Worm (Caenorhabditis elegans) whole organism, young adult: Measurements from ENCODE around the gene Y57G11C.8.
A peak's percentile ranks its signal among the peaks of the same experiment; 100 is the strongest.

Source experiments
- B0261.1 ChIP-seq: sonication (generic microtip); optimal IDR thresholded peaks from 2 replicates; lab custom pipeline; 2016; ENCODE audit warnings: mild to moderate bottlenecking, missing genetic modification characterization, moderate library complexity, missing compliant biosample characterization
- D2030.7 ChIP-seq: fragments of 200-800 bp; sonication (Bioruptor generic); IDR thresholded peaks from 2 replicates; pipeline ENCODE4 v1.3.6; 2022; ENCODE audit warnings: missing genetic modification reagents, missing genetic modification characterization, missing compliant biosample characterization
- F10E7.11 ChIP-seq: sonication (generic microtip); optimal IDR thresholded peaks from 2 replicates; lab custom pipeline; 2017; ENCODE audit warnings: mild to moderate bottlenecking, missing genetic modification characterization, moderate library complexity, missing compliant biosample characterization
- F33H1.4 ChIP-seq: fragments of 200-800 bp; sonication (Bioruptor generic); IDR thresholded peaks from 2 replicates; pipeline ENCODE4 v1.3.6; 2022; ENCODE audit warnings: missing genetic modification reagents, missing genetic modification characterization, missing compliant biosample characterization
- F52B5.7 ChIP-seq: sonication (generic microtip); optimal IDR thresholded peaks from 2 replicates; lab custom pipeline; 2016; ENCODE audit warnings: mild to moderate bottlenecking, missing genetic modification characterization, missing compliant biosample characterization
- F57A8.1 ChIP-seq: fragments of 200-800 bp; sonication (Bioruptor generic); optimal IDR thresholded peaks from 2 replicates; lab custom pipeline; 2018; ENCODE audit warnings: mild to moderate bottlenecking, missing genetic modification characterization, moderate library complexity, missing compliant biosample characterization
- F57C9.4 ChIP-seq: sonication (generic microtip); optimal IDR thresholded peaks from 2 replicates; lab custom pipeline; 2017; ENCODE audit warnings: mild to moderate bottlenecking, missing genetic modification characterization, missing compliant biosample characterization
- T26A5.8 ChIP-seq: sonication (generic microtip); optimal IDR thresholded peaks from 2 replicates; lab custom pipeline; 2016; ENCODE audit warnings: missing genetic modification characterization, missing compliant biosample characterization
- Y53F4B.3 ChIP-seq: fragments of 200-800 bp; sonication (Bioruptor generic); IDR thresholded peaks from 2 replicates; pipeline ENCODE4 v1.3.6; 2022; ENCODE audit warnings: missing genetic modification reagents, missing genetic modification characterization, missing compliant biosample characterization
- Y53G8AR.9 ChIP-seq: fragments of 200-800 bp; sonication (Bioruptor generic); conservative IDR thresholded peaks from 2 replicates; pipeline ENCODE4 v1.3.6; 2022; ENCODE audit warnings: missing genetic modification reagents, missing genetic modification characterization, missing compliant biosample characterization
- ZK185.1 ChIP-seq: sonication (generic microtip); optimal IDR thresholded peaks from 2 replicates; lab custom pipeline; 2016; ENCODE audit warnings: mild to moderate bottlenecking, missing genetic modification characterization, missing compliant biosample characterization; ENCODE audit not compliant: poor library complexity, severe bottlenecking
- akir-1 ChIP-seq: fragments of 200-800 bp; sonication (Bioruptor generic); optimal IDR thresholded peaks from 2 replicates; lab custom pipeline; 2018; ENCODE audit warnings: mild to moderate bottlenecking, missing genetic modification characterization, moderate library complexity, missing compliant biosample characterization
- ama-1 ChIP-seq, 3 experiments: fragments of 150-350 bp in 1 of 3; sonication (generic microtip) in 2 of 3; optimal IDR thresholded peaks; 2 replicates each; lab custom pipeline; 2014 to 2018; ENCODE audit warnings: missing biosample characterization in 2 of 3, missing genetic modification characterization in 2 of 3, missing genetic modification reagents in 2 of 3
- atf-7 ChIP-seq: sonication (generic microtip); optimal IDR thresholded peaks from 2 replicates; lab custom pipeline; 2017; ENCODE audit warnings: mild to moderate bottlenecking, missing genetic modification characterization, missing compliant biosample characterization
- attf-5 ChIP-seq: fragments of 200-800 bp; sonication (Bioruptor generic); optimal IDR thresholded peaks from 2 replicates; lab custom pipeline; 2018; ENCODE audit warnings: mild to moderate bottlenecking, missing genetic modification characterization, missing compliant biosample characterization
- attf-6 ChIP-seq: fragments of 200-800 bp; sonication (Bioruptor generic); IDR thresholded peaks from 2 replicates; pipeline ENCODE4 v1.3.6; 2022; ENCODE audit warnings: missing genetic modification reagents, missing genetic modification characterization, missing compliant biosample characterization
- bed-1 ChIP-seq: fragments of 200-800 bp; sonication (Bioruptor generic); IDR thresholded peaks from 2 replicates; pipeline ENCODE4 v1.3.6; 2022; ENCODE audit warnings: missing genetic modification reagents, missing genetic modification characterization, missing compliant biosample characterization
- ceh-27 ChIP-seq: fragments of 200-800 bp; sonication (Bioruptor generic); optimal IDR thresholded peaks from 2 replicates; lab custom pipeline; 2018; ENCODE audit warnings: mild to moderate bottlenecking, missing genetic modification characterization, moderate library complexity, missing compliant biosample characterization
- ceh-40 ChIP-seq: fragments of 200-800 bp; sonication (Bioruptor generic); IDR thresholded peaks from 2 replicates; pipeline ENCODE4 v1.3.6; 2022; ENCODE audit warnings: missing genetic modification characterization, missing compliant biosample characterization
- ceh-79 ChIP-seq: sonication (generic microtip); optimal IDR thresholded peaks from 2 replicates; lab custom pipeline; 2017; ENCODE audit warnings: mild to moderate bottlenecking, missing genetic modification characterization, missing compliant biosample characterization
- dox-1 ChIP-seq: fragments of 200-800 bp; sonication (Bioruptor generic); IDR thresholded peaks from 2 replicates; pipeline ENCODE4 v1.3.6; 2022; ENCODE audit warnings: missing genetic modification reagents, missing genetic modification characterization, missing compliant biosample characterization
- egl-18 ChIP-seq: fragments of 200-800 bp; sonication (Bioruptor generic); IDR thresholded peaks from 2 replicates; pipeline ENCODE4 v1.3.6; 2022; ENCODE audit warnings: missing genetic modification reagents, missing genetic modification characterization, missing compliant biosample characterization
- ekl-4 ChIP-seq: fragments of 200-800 bp; sonication (Bioruptor generic); IDR thresholded peaks from 2 replicates; pipeline ENCODE4 v1.3.6; 2022; ENCODE audit warnings: missing genetic modification reagents, missing genetic modification characterization, missing compliant biosample characterization
- ets-4 ChIP-seq: fragments of 200-800 bp; sonication (Bioruptor generic); optimal IDR thresholded peaks from 2 replicates; lab custom pipeline; 2018; ENCODE audit warnings: mild to moderate bottlenecking, missing genetic modification characterization, missing compliant biosample characterization
- gei-17 ChIP-seq: fragments of 200-800 bp; sonication (Bioruptor generic); optimal IDR thresholded peaks from 2 replicates; lab custom pipeline; 2018; ENCODE audit warnings: mild to moderate bottlenecking, missing genetic modification characterization, missing compliant biosample characterization
- hlh-26 ChIP-seq: fragments of 200-800 bp; sonication (Bioruptor generic); conservative IDR thresholded peaks from 2 replicates; pipeline ENCODE4 v1.3.6; 2022; ENCODE audit warnings: missing genetic modification reagents, missing genetic modification characterization, missing compliant biosample characterization
- hmg-1.2 ChIP-seq: fragments of 200-800 bp; sonication (Bioruptor generic); IDR thresholded peaks from 2 replicates; pipeline ENCODE4 v1.3.6; 2022; ENCODE audit warnings: missing genetic modification reagents, missing genetic modification characterization, missing compliant biosample characterization
- hrde-1 ChIP-seq: sonication (generic microtip); optimal IDR thresholded peaks from 2 replicates; lab custom pipeline; 2016; ENCODE audit warnings: missing genetic modification characterization, mild to moderate bottlenecking, missing compliant biosample characterization, moderate library complexity, missing genotype, missing genetic modification reagents, borderline replicate concordance
- let-607 ChIP-seq, 2 experiments: fragments of 200-800 bp in 1 of 2; sonication (Bioruptor generic) in 1 of 2; sonication (generic microtip) in 1 of 2; optimal IDR thresholded peaks; 2 replicates each; lab custom pipeline; 2016 to 2018; ENCODE audit warnings: mild to moderate bottlenecking in 2 of 2, missing compliant biosample characterization in 2 of 2, missing genetic modification characterization in 2 of 2, moderate library complexity in 2 of 2, missing genotype in 1 of 2
- madf-8 ChIP-seq: fragments of 200-800 bp; sonication (Bioruptor generic); conservative IDR thresholded peaks from 2 replicates; pipeline ENCODE4 v1.3.6; 2022; ENCODE audit warnings: missing genetic modification reagents, missing genetic modification characterization, missing compliant biosample characterization
- mcd-1 ChIP-seq: fragments of 200-800 bp; sonication (Bioruptor generic); IDR thresholded peaks from 2 replicates; pipeline ENCODE4 v1.3.6; 2022; ENCODE audit warnings: missing genetic modification reagents, missing genetic modification characterization, missing compliant biosample characterization
- mel-28 ChIP-seq: sonication (generic microtip); optimal IDR thresholded peaks from 2 replicates; lab custom pipeline; 2016; ENCODE audit warnings: borderline replicate concordance, mild to moderate bottlenecking, missing genetic modification characterization, missing compliant biosample characterization
- nfya-2 ChIP-seq: fragments of 200-800 bp; sonication (Bioruptor generic); IDR thresholded peaks from 2 replicates; pipeline ENCODE4 v1.3.6; 2022; ENCODE audit warnings: missing genetic modification reagents, missing genetic modification characterization, missing compliant biosample characterization
- nhr-27 ChIP-seq: fragments of 200-800 bp; sonication (Bioruptor generic); optimal IDR thresholded peaks from 2 replicates; lab custom pipeline; 2018; ENCODE audit warnings: mild to moderate bottlenecking, missing genetic modification characterization, moderate library complexity, missing compliant biosample characterization
- pbrm-1 ChIP-seq: fragments of 200-800 bp; sonication (Bioruptor generic); IDR thresholded peaks from 2 replicates; pipeline ENCODE4 v1.3.6; 2022; ENCODE audit warnings: missing genetic modification reagents, missing genetic modification characterization, missing compliant biosample characterization
- pha-4 ChIP-seq: fragments of 150-350 bp; sonication (generic microtip); optimal IDR thresholded peaks from 2 replicates; lab custom pipeline; 2014; ENCODE audit warnings: missing biosample characterization, missing genetic modification reagents, missing genetic modification characterization
- repo-1 ChIP-seq: sonication (generic microtip); optimal IDR thresholded peaks from 2 replicates; lab custom pipeline; 2017; ENCODE audit warnings: mild to moderate bottlenecking, missing genetic modification characterization, missing compliant biosample characterization
- snpc-4 ChIP-seq, 5 experiments: fragments of 150-350 bp in 1 of 5; sonication (generic microtip) in 4 of 5; optimal IDR thresholded peaks; 2 replicates each; lab custom pipeline; 2014 to 2018; ENCODE audit warnings: missing genetic modification characterization in 5 of 5, missing biosample characterization in 3 of 5, antibody characterized with exemption in 2 of 5, mild to moderate bottlenecking in 2 of 5, missing compliant biosample characterization in 2 of 5, missing genotype in 2 of 5, moderate library complexity in 2 of 5, missing genetic modification reagents in 1 of 5
- tbx-9 ChIP-seq: sonication (generic microtip); optimal IDR thresholded peaks from 2 replicates; lab custom pipeline; 2016; ENCODE audit warnings: borderline replicate concordance, missing genetic modification characterization, inconsistent platforms, missing compliant biosample characterization
- tlf-1 ChIP-seq: fragments of 200-800 bp; sonication (Bioruptor generic); optimal IDR thresholded peaks from 2 replicates; lab custom pipeline; 2018; ENCODE audit warnings: mild to moderate bottlenecking, missing genetic modification characterization, missing compliant biosample characterization
- unc-62 ChIP-seq: fragments of 150-350 bp; optimal IDR thresholded peaks from 2 replicates; lab custom pipeline; 2014; ENCODE audit warnings: missing biosample characterization, missing genetic modification reagents, missing genetic modification characterization
- zfh-2 ChIP-seq: fragments of 200-800 bp; sonication (Bioruptor generic); conservative IDR thresholded peaks from 2 replicates; pipeline ENCODE4 v1.3.6; 2022; ENCODE audit warnings: missing genetic modification reagents, missing genetic modification characterization, missing compliant biosample characterization
- ztf-18 ChIP-seq: sonication (generic microtip); optimal IDR thresholded peaks from 2 replicates; lab custom pipeline; 2016; ENCODE audit warnings: missing genotype, mild to moderate bottlenecking, missing genetic modification characterization, missing compliant biosample characterization

Y57G11C.8 gene

DNA sequence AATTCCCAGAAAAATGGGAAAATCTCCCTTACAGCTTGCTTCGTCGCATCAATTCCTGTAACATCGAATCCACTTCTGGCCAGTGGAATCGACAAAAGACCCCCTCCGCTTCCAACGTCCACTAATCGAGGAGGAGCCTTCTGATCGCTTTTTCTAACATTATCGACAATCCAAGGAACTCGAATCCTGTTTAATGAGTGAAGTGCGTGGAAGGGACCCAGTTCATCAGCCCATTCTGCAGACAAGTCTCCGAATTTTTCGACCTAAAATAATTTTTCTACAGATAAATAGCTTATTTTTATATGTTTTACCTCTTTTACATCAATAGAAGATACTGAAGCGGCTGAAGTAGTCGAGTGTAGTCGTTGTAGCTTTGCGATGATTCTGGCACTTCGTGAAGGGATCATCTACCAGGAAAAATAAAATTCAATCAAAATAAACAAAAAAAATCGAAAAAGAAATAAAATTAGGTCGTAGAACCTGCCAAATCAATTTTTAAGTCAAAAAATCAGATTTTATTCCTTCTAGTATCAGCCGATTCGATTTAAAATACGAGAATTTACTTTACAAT lies 14.4 kb downstream of the Y57G11C.8 start, which contains the start of gene coq-3:
TSS of gene coq-3 (minus strand) at position 407 of the 571 bp plus-strand sequence.
- TF ChIP-seq mcd-1 (0 out of 2 replicates have a peak, but pooled peaks have one; percentile 6), nhr-27 (tag; lab: Kevin White, UChicago) (peak; percentile 47), tbx-9 (tag; lab: Kevin White, UChicago) (no peak), ekl-4 (GFP tag; lab: Robert Waterston, UW) (0 out of 2 replicates have a peak, but pooled peaks have one; percentile 34), hmg-1.2 (GFP tag; lab: Robert Waterston, UW) (peak; percentile 4; the same call in 1 of the 2 replicates), let-607 (tag; optimal IDR thresholded peaks at IDR 0.05; lab: Kevin White, UChicago) (peak in 1 of 2 experiments; percentile 9), repo-1 (tag; lab: Kevin White, UChicago) (peak; percentile 46), pbrm-1 (no peak), dox-1 (GFP tag; lab: Robert Waterston, UW) (0 out of 2 replicates have a peak, but pooled peaks have one; percentile 15), ztf-18 (tag; lab: Kevin White, UChicago) (no peak), ama-1 (optimal IDR thresholded peaks at IDR 0.05; lab: Kevin White, UChicago) (peak; percentile 17), ama-1 (GFP tag; optimal IDR thresholded peaks at IDR 0.05; lab: Kevin White, UChicago) (no peak), F33H1.4 (GFP tag; lab: Robert Waterston, UW) (0 out of 2 replicates have a peak, but pooled peaks have one; percentile 6), attf-6 (GFP tag; lab: Robert Waterston, UW) (peak; percentile 71), bed-1 (GFP tag; lab: Robert Waterston, UW) (no peak), snpc-4 (GFP tag; optimal IDR thresholded peaks at IDR 0.05; lab: Kevin White, UChicago) (no peak), snpc-4 (tag; optimal IDR thresholded peaks at IDR 0.05; lab: Kevin White, UChicago) (peak in 1 of 4 experiments; percentile 75)

DNA sequence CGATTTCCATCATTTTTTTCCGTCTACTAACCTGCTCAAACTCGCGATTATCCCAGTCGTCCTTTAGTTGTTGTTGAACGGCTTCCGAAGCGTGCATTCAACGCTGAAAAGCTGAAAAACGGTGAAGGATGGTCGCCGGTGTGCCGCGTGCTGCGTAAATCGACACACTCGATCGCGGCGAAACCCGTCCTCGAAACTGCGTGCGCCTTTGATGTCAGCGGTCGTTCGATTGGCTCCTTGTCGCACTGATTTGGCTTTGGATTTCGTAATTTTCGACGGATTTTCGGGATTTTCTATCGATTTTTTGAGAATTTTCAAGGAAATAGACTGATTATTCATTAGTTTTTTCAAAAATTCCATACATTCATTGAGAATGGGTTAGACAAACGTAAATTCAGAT lies 15.7 kb downstream of the Y57G11C.8 start, which contains the start of the genes Y57G11C.1147 and nuo-3:
TSS of gene Y57G11C.1147 (minus strand) at position 161 of the 400 bp plus-strand sequence.
TSS of gene nuo-3 (minus strand) at position 191 of the 400 bp plus-strand sequence.
- TF ChIP-seq ceh-79 (tag; lab: Kevin White, UChicago) = no peak
- TF ChIP-seq nfya-2 (GFP tag; lab: Robert Waterston, UW) = no peak
- TF ChIP-seq atf-7 (tag; lab: Kevin White, UChicago) = no peak
- TF ChIP-seq ZK185.1 (tag; lab: Kevin White, UChicago) = no peak
- TF ChIP-seq zfh-2 = peak; percentile 79
- no peak for TF ChIP-seq egl-18 (GFP tag; lab: Robert Waterston, UW)
- no peak for TF ChIP-seq ceh-27 (GFP tag; lab: Kevin White, UChicago)
- TF ChIP-seq F33H1.4 (GFP tag; lab: Robert Waterston, UW) = peak; percentile 73
- TF ChIP-seq F57A8.1 = no peak
- no peak for TF ChIP-seq T26A5.8 (tag; lab: Kevin White, UChicago)
- no peak for TF ChIP-seq Y53F4B.3
- no peak for TF ChIP-seq B0261.1
- no peak for TF ChIP-seq hrde-1 (tag; lab: Kevin White, UChicago)
- no peak for TF ChIP-seq F52B5.7 (tag; lab: Kevin White, UChicago)
- TF ChIP-seq akir-1 (GFP tag; lab: Kevin White, UChicago) = no peak
- no peak for TF ChIP-seq mel-28 (tag; lab: Kevin White, UChicago)
- no peak for TF ChIP-seq snpc-4 (GFP tag; optimal IDR thresholded peaks at IDR 0.05; lab: Kevin White, UChicago)
- peak in 3 of 4 experiments; percentile 33 to 67 (median 46) for TF ChIP-seq snpc-4 (tag; optimal IDR thresholded peaks at IDR 0.05; lab: Kevin White, UChicago)
- TF ChIP-seq gei-17 (GFP tag; lab: Kevin White, UChicago) = no peak
- TF ChIP-seq Y53G8AR.9 = no peak
- TF ChIP-seq madf-8 = no peak
- no peak for TF ChIP-seq ceh-40 (GFP tag; lab: Robert Waterston, UW)
- TF ChIP-seq attf-5 (GFP tag; lab: Kevin White, UChicago) = peak; percentile 19
- no peak for TF ChIP-seq hmg-1.2 (GFP tag; lab: Robert Waterston, UW)
- TF ChIP-seq tlf-1 (GFP tag; lab: Kevin White, UChicago) = no peak
- peak; percentile 8 for TF ChIP-seq ztf-18 (tag; lab: Kevin White, UChicago)
- no peak for TF ChIP-seq F10E7.11 (tag; lab: Kevin White, UChicago)
- TF ChIP-seq unc-62 (GFP tag; lab: Kevin White, UChicago) = no peak
- no peak for TF ChIP-seq D2030.7
- TF ChIP-seq mcd-1 = 0 out of 2 replicates have a peak, but pooled peaks have one; percentile 14
- no peak for TF ChIP-seq hlh-26 (GFP tag; lab: Robert Waterston, UW)
- no peak for TF ChIP-seq pha-4
- TF ChIP-seq F57C9.4 (tag; lab: Kevin White, UChicago) = no peak
- TF ChIP-seq ets-4 (GFP tag; lab: Kevin White, UChicago) = no peak
